Worm (Caenorhabditis elegans) whole organism, mixed stage, embryonic: Measurements from ENCODE around the gene mob-3.

Experiments used
- ceh-83 ChIP-seq: fragments of 200-800 bp; sonication (Bioruptor generic); optimal IDR thresholded peaks from 2 replicates; lab custom pipeline; 2018; ENCODE audit warnings: mild to moderate bottlenecking, missing genetic modification characterization, missing compliant biosample characterization
- ces-1 ChIP-seq: fragments of 150-350 bp; optimal IDR thresholded peaks from 2 replicates; lab custom pipeline; 2014; ENCODE audit warnings: missing biosample characterization, missing genetic modification reagents, missing genetic modification characterization
- lin-13 ChIP-seq: fragments of 150-350 bp; optimal IDR thresholded peaks from 2 replicates; lab custom pipeline; 2014; ENCODE audit warnings: missing biosample characterization, missing genetic modification characterization
- lsy-2 ChIP-seq: fragments of 150-350 bp; optimal IDR thresholded peaks from 2 replicates; lab custom pipeline; 2014; ENCODE audit warnings: missing biosample characterization, missing genetic modification characterization
- nhr-12 ChIP-seq: fragments of 150-350 bp; optimal IDR thresholded peaks from 2 replicates; lab custom pipeline; 2014; ENCODE audit warnings: missing biosample characterization, missing genetic modification characterization
- nhr-28 ChIP-seq: fragments of 150-350 bp; optimal IDR thresholded peaks from 2 replicates; lab custom pipeline; 2014; ENCODE audit warnings: missing biosample characterization, missing genetic modification characterization
- nhr-76 ChIP-seq: sonication (generic microtip); optimal IDR thresholded peaks from 2 replicates; lab custom pipeline; 2017; ENCODE audit warnings: missing biosample characterization, missing genetic modification characterization
- pha-4 ChIP-seq: fragments of 150-350 bp; optimal IDR thresholded peaks from 2 replicates; lab custom pipeline; 2018; ENCODE audit warnings: missing biosample characterization, missing genetic modification reagents, missing genetic modification characterization
- snpc-4 ChIP-seq: fragments of 150-350 bp; optimal IDR thresholded peaks from 2 replicates; lab custom pipeline; 2014; ENCODE audit warnings: missing biosample characterization, missing genetic modification characterization
- unc-120 ChIP-seq: sonication (generic microtip); optimal IDR thresholded peaks from 2 replicates; lab custom pipeline; 2017; ENCODE audit warnings: missing genetic modification characterization, missing compliant biosample characterization; ENCODE audit not compliant: poor library complexity, severe bottlenecking
- unc-39 ChIP-seq: fragments of 150-350 bp; optimal IDR thresholded peaks from 2 replicates; lab custom pipeline; 2014; ENCODE audit warnings: missing biosample characterization, missing genetic modification characterization
- unc-62 ChIP-seq: fragments of 150-350 bp; optimal IDR thresholded peaks from 2 replicates; lab custom pipeline; 2014; ENCODE audit warnings: missing biosample characterization, missing genetic modification reagents, missing genetic modification characterization

DNA sequence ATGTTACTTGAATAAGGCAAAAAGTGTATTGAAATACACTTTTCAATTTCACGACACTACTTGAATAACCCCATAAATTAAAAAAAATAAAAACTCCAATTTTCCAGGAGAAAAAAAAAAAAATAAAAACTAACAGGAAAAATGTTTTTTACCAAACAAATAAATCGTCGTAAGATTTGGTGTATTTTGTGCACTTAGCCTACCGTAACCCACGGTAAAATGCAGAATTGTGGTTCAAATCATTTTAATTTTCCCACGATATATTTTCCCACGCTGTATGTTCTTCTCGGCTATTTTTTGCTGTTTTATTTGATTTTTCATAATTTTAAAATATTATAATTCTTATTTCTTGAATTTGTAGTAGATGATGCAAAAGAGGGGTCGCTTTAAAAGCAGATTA is 976 bp upstream of the mob-3 start:
- TF ChIP-seq unc-120 (tag; lab: Kevin White, UChicago), result no peak
- no peak for TF ChIP-seq nhr-12 (tag; lab: Kevin White, UChicago)
- no peak for TF ChIP-seq unc-62
- peak; percentile 63 for TF ChIP-seq lsy-2 (tag; lab: Kevin White, UChicago)
- no peak for TF ChIP-seq pha-4 (tag; lab: Kevin White, UChicago)
- TF ChIP-seq nhr-28 (tag; lab: Kevin White, UChicago), result no peak
- no peak for TF ChIP-seq nhr-76 (tag; lab: Kevin White, UChicago)
- no peak for TF ChIP-seq ceh-83 (GFP tag; lab: Kevin White, UChicago)
- no peak for TF ChIP-seq snpc-4 (tag; lab: Kevin White, UChicago)
- no peak for TF ChIP-seq unc-39 (tag; lab: Kevin White, UChicago)
- no peak for TF ChIP-seq ces-1 (GFP tag; lab: Kevin White, UChicago)
- no peak for TF ChIP-seq lin-13 (tag; lab: Kevin White, UChicago)
